Fruit fly (Drosophila melanogaster): ENCODE data around the gene Mst84Dd.

Mst84Dd gene

DNA sequence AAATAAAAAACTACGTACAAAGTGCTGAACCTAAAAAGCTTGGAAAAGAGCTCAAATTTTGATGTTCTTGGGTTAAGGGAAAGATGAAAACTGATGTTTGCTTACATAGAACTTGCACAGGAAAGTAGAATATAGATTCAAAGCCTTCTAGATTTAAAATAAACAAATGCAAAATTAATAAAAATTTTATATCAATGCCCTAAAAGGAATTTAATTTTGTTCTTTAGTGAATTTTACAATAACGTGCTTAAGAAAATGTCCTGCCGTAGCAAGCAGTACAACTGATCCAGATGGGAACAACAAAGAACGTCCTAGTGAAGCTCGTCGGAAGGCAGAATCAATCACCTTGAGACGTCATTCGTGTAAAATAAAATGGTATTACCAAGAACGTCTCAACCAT lies at the start of gene Mst84Dd:
Gene Mst84Dd (minus strand): TSS at position 101 of the 400 bp plus-strand sequence.
- no peak for TF ChIP-seq CG8478 (optimal IDR thresholded peaks at IDR 0.05)
- TF ChIP-seq psq (optimal IDR thresholded peaks at IDR 0.05), result no peak
- TF ChIP-seq Dll (optimal IDR thresholded peaks at IDR 0.05), result no peak
- TF ChIP-seq usp (GFP tag; optimal IDR thresholded peaks at IDR 0.05), result no peak
- no peak for TF ChIP-seq pan (optimal IDR thresholded peaks at IDR 0.05)
- no peak for TF ChIP-seq EcR (GFP tag; optimal IDR thresholded peaks at IDR 0.05)

DNA sequence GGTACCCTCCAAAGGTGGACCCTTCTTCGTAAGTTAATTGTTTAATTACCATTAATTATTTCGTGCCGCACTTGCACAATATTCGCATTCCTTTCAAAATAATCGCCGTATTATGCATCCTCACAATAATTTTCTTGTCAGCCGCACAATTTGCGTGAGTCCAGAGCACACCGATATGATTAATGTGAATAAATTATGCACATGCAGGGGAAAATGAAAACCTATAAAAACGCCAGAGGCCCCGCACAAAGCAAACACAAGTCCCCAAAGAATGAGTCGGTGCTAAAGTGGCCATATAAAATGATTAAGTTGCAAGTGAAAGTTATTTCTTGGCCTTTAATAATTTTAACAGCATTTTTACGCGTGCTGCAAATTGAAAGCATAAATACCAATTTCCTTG lies 43.0 kb upstream of the Mst84Dd start, which contains the start of gene Ir84a:
Gene Ir84a (plus strand): TSS at position 301 of the 400 bp plus-strand sequence.
- TF ChIP-seq usp (GFP tag; optimal IDR thresholded peaks at IDR 0.05), result no peak
- TF ChIP-seq psq (optimal IDR thresholded peaks at IDR 0.05), result no peak
- no peak for TF ChIP-seq pan (optimal IDR thresholded peaks at IDR 0.05)
- TF ChIP-seq CG8478 (optimal IDR thresholded peaks at IDR 0.05), result no peak
- TF ChIP-seq Dll (optimal IDR thresholded peaks at IDR 0.05), result no peak
- TF ChIP-seq EcR (GFP tag; optimal IDR thresholded peaks at IDR 0.05), result no peak

DNA sequence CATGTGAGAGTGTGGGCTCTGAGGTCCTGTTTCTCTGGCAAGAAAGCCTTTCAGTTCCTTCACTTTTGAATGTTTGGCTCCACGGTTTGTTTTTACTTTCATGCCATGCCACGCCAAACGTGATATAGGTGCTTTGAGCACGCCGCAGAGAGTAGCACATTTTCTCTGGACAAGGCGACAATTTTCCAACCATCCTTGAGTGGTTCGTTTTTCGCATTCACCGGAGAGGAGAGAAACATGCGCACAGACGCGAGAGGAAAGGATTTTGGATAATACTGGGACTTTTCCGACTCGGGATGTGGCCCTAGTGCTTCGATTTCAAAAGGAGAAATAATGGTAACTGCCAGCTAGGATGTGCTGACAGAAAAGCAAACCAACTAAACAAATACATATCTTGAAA lies 30.5 kb upstream of the Mst84Dd start:
- TF ChIP-seq pan (optimal IDR thresholded peaks at IDR 0.05) (no peak), psq (optimal IDR thresholded peaks at IDR 0.05) (no peak), Dll (optimal IDR thresholded peaks at IDR 0.05) (no peak), usp (GFP tag; optimal IDR thresholded peaks at IDR 0.05) (no peak), CG8478 (optimal IDR thresholded peaks at IDR 0.05) (no peak), EcR (GFP tag; optimal IDR thresholded peaks at IDR 0.05) (no peak)

DNA sequence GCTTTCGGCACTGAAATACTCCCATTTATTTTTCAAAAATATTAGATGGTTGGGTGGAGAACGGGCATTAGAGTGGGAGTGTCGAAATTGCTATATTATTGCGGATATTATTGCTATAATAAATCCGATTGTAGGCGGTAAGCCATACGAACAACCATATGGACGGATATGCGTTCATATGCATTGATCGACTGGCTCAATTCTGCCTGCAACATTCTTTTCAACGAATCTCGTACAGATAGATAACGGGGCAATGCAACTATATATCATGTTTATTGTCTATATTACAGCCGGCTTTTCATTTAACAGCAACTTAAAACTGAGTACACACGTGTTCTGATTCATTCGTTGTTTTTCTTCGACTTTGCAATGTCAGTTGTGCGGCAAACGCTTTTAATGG lies 27.5 kb upstream of the Mst84Dd start, which contains the start of gene CG42650:
Gene CG42650 (plus strand): TSS at position 301 of the 400 bp plus-strand sequence.
- TF ChIP-seq pan (optimal IDR thresholded peaks at IDR 0.05) (no peak), Dll (optimal IDR thresholded peaks at IDR 0.05) (no peak), usp (GFP tag; optimal IDR thresholded peaks at IDR 0.05) (no peak), EcR (GFP tag; optimal IDR thresholded peaks at IDR 0.05) (no peak), CG8478 (optimal IDR thresholded peaks at IDR 0.05) (no peak), psq (optimal IDR thresholded peaks at IDR 0.05) (no peak)

dm6 chr3R:7369205-7369604 lies 5.6 kb upstream of the Mst84Dd start, which contains the start of gene MstProx:
Gene MstProx (minus strand): TSS chr3R:7369305.
- no peak for TF ChIP-seq usp (GFP tag; optimal IDR thresholded peaks at IDR 0.05)
- TF ChIP-seq EcR (GFP tag; optimal IDR thresholded peaks at IDR 0.05), result no peak
- TF ChIP-seq CG8478 (optimal IDR thresholded peaks at IDR 0.05), result no peak
- TF ChIP-seq pan (optimal IDR thresholded peaks at IDR 0.05), result no peak
- no peak for TF ChIP-seq psq (optimal IDR thresholded peaks at IDR 0.05)
- no peak for TF ChIP-seq Dll (optimal IDR thresholded peaks at IDR 0.05)

DNA sequence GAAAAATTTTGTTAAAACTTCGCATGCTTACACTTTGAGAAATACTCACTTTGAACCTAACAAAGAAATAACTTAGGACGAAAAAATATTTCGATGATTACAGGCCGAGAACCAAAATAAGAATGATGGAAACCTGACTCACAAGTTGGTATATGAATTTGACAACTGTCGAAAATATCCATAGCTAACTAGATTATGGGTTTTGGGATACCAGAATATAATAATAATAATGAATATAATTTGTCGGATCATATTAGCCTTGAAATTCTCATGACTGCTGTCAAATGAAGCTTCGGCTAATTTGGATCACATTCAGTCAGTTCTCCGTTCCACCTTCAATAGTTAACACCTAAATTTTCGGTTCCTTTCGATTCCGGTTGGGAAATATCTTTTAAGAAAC lies 2.0 kb upstream of the Mst84Dd start, which contains the start of the genes Mst84Db and Mst84Da:
Gene Mst84Db (minus strand): TSS at position 101 of the 400 bp plus-strand sequence.
Gene Mst84Da (plus strand): TSS at position 324 of the 400 bp plus-strand sequence.
- TF ChIP-seq pan (optimal IDR thresholded peaks at IDR 0.05) (no peak), Dll (optimal IDR thresholded peaks at IDR 0.05) (no peak), psq (optimal IDR thresholded peaks at IDR 0.05) (no peak), EcR (GFP tag; optimal IDR thresholded peaks at IDR 0.05) (no peak)

DNA sequence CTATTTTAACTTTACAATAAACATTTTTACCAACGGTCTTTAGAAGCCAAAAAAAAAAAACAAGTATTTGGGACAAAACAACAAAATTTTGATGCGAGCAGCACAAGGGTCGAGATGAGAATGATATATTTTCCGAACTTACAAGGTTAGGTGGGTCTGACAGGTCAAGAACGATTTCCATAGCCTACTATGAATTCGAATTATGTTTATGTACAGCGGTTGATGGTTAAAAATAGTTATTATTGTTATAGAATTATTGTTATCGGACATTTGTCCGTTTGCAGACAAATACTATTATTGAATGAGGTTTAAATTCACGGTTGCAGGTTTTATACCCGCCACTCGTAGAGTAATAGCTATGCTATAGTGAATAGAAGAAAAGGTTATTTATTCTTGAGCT lies 1.0 kb upstream of the Mst84Dd start, which contains the start of gene Mst84Dc:
Gene Mst84Dc (minus strand): TSS at position 101 of the 400 bp plus-strand sequence.
- TF ChIP-seq CG8478 (optimal IDR thresholded peaks at IDR 0.05) (no peak), pan (optimal IDR thresholded peaks at IDR 0.05) (no peak), psq (optimal IDR thresholded peaks at IDR 0.05) (no peak), Dll (optimal IDR thresholded peaks at IDR 0.05) (no peak), EcR (GFP tag; optimal IDR thresholded peaks at IDR 0.05) (no peak), usp (GFP tag; optimal IDR thresholded peaks at IDR 0.05) (no peak)

DNA sequence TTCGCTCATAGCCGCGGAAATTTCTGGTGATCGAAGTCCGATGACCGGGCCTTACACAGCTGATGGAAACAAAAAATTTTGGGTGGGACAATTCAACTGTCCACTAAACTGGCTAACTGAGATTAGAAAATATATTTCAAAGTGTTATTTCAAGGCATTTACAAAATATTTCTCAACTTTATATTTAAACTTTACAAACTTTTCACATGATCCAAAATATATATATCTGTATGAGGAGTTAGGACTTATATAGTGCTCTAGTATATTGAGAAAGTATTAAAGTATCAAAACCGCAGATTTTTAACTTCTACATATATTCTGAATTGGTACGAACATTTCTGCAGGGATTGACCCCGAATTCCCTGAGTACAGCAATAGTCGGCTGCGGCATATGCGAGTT lies 1.6 kb downstream of the Mst84Dd start, which contains the start of gene CG17944:
Gene CG17944 (minus strand): TSS at position 101 of the 400 bp plus-strand sequence.
- no peak for TF ChIP-seq pan (optimal IDR thresholded peaks at IDR 0.05)
- TF ChIP-seq EcR (GFP tag; optimal IDR thresholded peaks at IDR 0.05), result no peak
- no peak for TF ChIP-seq CG8478 (optimal IDR thresholded peaks at IDR 0.05)
- no peak for TF ChIP-seq usp (GFP tag; optimal IDR thresholded peaks at IDR 0.05)
- no peak for TF ChIP-seq Dll (optimal IDR thresholded peaks at IDR 0.05)
- no peak for TF ChIP-seq psq (optimal IDR thresholded peaks at IDR 0.05)

DNA sequence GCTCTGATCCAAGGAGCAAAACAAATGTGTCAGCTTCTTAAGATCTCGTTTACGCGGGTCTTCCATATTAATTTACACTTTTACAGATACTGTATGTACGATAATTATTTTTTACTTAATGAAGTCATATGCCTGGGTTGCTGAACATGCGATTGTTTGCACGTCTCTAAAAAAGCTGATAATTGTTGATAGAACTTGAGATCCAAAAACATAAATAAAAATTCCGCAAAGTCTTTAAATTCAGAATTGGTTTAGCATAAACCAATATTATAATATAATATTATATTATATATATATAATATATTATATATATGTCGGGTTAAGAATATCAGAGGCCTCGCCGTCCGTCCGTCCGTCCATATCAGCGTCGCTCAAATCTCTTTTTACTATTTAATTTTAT lies 14.1 kb downstream of the Mst84Dd start, which contains the start of gene CG43290:
Gene CG43290 (minus strand): TSS at position 101 of the 400 bp plus-strand sequence.
- TF ChIP-seq pan (optimal IDR thresholded peaks at IDR 0.05), result no peak
- no peak for TF ChIP-seq usp (GFP tag; optimal IDR thresholded peaks at IDR 0.05)
- TF ChIP-seq Dll (optimal IDR thresholded peaks at IDR 0.05), result no peak
- TF ChIP-seq EcR (GFP tag; optimal IDR thresholded peaks at IDR 0.05), result no peak
- no peak for TF ChIP-seq psq (optimal IDR thresholded peaks at IDR 0.05)
- TF ChIP-seq CG8478 (optimal IDR thresholded peaks at IDR 0.05), result no peak

DNA sequence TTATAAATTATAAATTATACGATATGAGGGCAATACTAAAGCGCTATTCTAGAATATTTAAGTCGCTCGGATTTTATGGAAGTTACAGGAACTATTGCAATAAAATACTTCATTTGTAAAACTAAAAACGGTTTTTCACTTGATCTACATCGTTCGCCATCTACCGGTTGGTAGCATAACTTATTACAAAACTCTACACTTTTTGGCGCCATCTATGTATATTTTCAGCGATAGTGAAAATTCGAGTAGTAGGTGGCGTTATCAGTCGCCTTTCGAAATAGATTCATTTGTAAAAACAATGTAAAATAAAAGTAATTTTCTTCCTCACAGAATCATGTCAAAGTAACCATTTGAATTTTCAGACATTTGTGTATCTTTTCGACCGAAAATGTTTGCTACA lies 17.1 kb downstream of the Mst84Dd start, which contains the start of gene nxf4:
Gene nxf4 (plus strand): TSS at position 286 of the 400 bp plus-strand sequence.
- TF ChIP-seq psq (optimal IDR thresholded peaks at IDR 0.05) (no peak), Dll (optimal IDR thresholded peaks at IDR 0.05) (no peak), usp (GFP tag; optimal IDR thresholded peaks at IDR 0.05) (no peak), EcR (GFP tag; optimal IDR thresholded peaks at IDR 0.05) (no peak), pan (optimal IDR thresholded peaks at IDR 0.05) (no peak), CG8478 (optimal IDR thresholded peaks at IDR 0.05) (no peak)

- no peak for TF ChIP-seq usp (GFP tag; optimal IDR thresholded peaks at IDR 0.05)
- TF ChIP-seq Dll (optimal IDR thresholded peaks at IDR 0.05), result no peak
- no peak for TF ChIP-seq CG8478 (optimal IDR thresholded peaks at IDR 0.05)
Measured at dm6 chr3R:7344769-7345168, 18.8 kb downstream of the Mst84Dd start, which contains the start of gene CG31496. Gene CG31496 (plus strand): TSS chr3R:7345069.

dm6 chr3R:7336454-7336853 lies 27.1 kb downstream of the Mst84Dd start:
- TF ChIP-seq psq (optimal IDR thresholded peaks at IDR 0.05) (no peak), EcR (GFP tag; optimal IDR thresholded peaks at IDR 0.05) (no peak), usp (GFP tag; optimal IDR thresholded peaks at IDR 0.05) (no peak), pan (optimal IDR thresholded peaks at IDR 0.05) (no peak), Dll (optimal IDR thresholded peaks at IDR 0.05) (no peak), CG8478 (optimal IDR thresholded peaks at IDR 0.05) (no peak)

Data from whole organism.